Worm (Caenorhabditis elegans) whole organism, L2 larva: ENCODE measurements around the gene lip-1.

Experiments
- ZK546.5 ChIP-seq: sonication (generic microtip); optimal IDR thresholded peaks from 2 replicates; lab custom pipeline; 2017; ENCODE audit warnings: missing biosample characterization, missing genetic modification characterization
- ceh-82 ChIP-seq: fragments of 150-350 bp; optimal IDR thresholded peaks from 2 replicates; lab custom pipeline; 2014; ENCODE audit warnings: missing biosample characterization, missing genetic modification characterization
- fos-1 ChIP-seq: fragments of 150-350 bp; optimal IDR thresholded peaks from 2 replicates; lab custom pipeline; 2014; ENCODE audit warnings: missing biosample characterization, missing genetic modification characterization
- lin-13 ChIP-seq: fragments of 150-350 bp; optimal IDR thresholded peaks from 2 replicates; lab custom pipeline; 2014; ENCODE audit warnings: missing biosample characterization, missing genetic modification reagents, missing genetic modification characterization
- mdl-1 ChIP-seq, 2 experiments: fragments of 150-350 bp in 1 of 2; sonication (generic microtip) in 1 of 2; optimal IDR thresholded peaks; 2 replicates each; lab custom pipeline; 2017; ENCODE audit warnings: missing biosample characterization in 2 of 2, missing genetic modification characterization in 2 of 2
- nhr-11 ChIP-seq: fragments of 150-350 bp; optimal IDR thresholded peaks from 2 replicates; lab custom pipeline; 2014; ENCODE audit warnings: missing biosample characterization, missing genetic modification characterization
- nhr-237 ChIP-seq: fragments of 150-350 bp; optimal IDR thresholded peaks from 2 replicates; lab custom pipeline; 2014; ENCODE audit warnings: missing biosample characterization, missing genetic modification characterization
- nhr-25 ChIP-seq: fragments of 150-350 bp; sonication (generic microtip); optimal IDR thresholded peaks from 3 replicates; lab custom pipeline; 2014; ENCODE audit warnings: missing biosample characterization, missing genetic modification characterization
- unc-39 ChIP-seq: fragments of 150-350 bp; optimal IDR thresholded peaks from 2 replicates; lab custom pipeline; 2014; ENCODE audit warnings: missing biosample characterization, missing genetic modification characterization

DNA sequence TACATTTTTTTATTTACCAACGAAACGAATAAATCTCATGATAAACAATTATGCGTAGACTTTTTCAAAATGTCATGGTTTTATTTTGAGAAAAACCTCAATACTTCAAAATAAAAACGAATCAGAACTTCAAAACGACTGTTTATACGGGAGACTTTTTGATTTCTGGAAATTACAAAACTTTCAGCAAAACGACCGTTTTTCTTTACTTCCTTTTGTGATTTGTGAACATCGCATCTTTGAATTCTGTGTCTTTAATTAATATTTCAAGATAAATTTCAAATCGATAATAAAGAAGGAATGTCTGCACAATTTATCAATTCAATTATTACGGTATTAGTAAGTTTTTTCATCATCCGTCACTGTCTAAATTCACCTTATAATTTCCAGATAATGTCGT lies 25.0 kb downstream of the lip-1 start, which contains the start of gene srx-20:
- no peak for TF ChIP-seq mdl-1 (tag; optimal IDR thresholded peaks at IDR 0.05; lab: Kevin White, UChicago)
- TF ChIP-seq unc-39 (tag; lab: Kevin White, UChicago) = no peak
- TF ChIP-seq nhr-25 (tag; lab: Kevin White, UChicago) = no peak
- TF ChIP-seq ceh-82 (tag; lab: Kevin White, UChicago) = no peak
- TF ChIP-seq nhr-237 (tag; lab: Kevin White, UChicago) = no peak
- no peak for TF ChIP-seq ZK546.5 (tag; lab: Kevin White, UChicago)
- no peak for TF ChIP-seq nhr-11
- no peak for TF ChIP-seq lin-13 (GFP tag; lab: Kevin White, UChicago)
- TF ChIP-seq fos-1 (tag; lab: Kevin White, UChicago) = no peak
